Fruit fly (Drosophila melanogaster) whole organism, embryonic: ENCODE data around the gene CG11374.

Experiments used
- CG10321 ChIP-seq: fragments of 200-800 bp; sonication (Bioruptor generic); IDR thresholded peaks from 2 replicates; pipeline ENCODE4 v1.3.6; 2022; ENCODE audit warnings: missing biosample characterization, missing genetic modification characterization
- CG10654 ChIP-seq: fragments of 200-800 bp; sonication (Bioruptor generic); optimal IDR thresholded peaks from 2 replicates; lab custom pipeline; 2016; ENCODE audit warnings: missing biosample characterization, missing genetic modification characterization
- CG12219 ChIP-seq: fragments of 200-800 bp; sonication (Bioruptor generic); optimal IDR thresholded peaks from 3 replicates; lab custom pipeline; 2018; ENCODE audit warnings: missing biosample characterization, mild to moderate bottlenecking, missing genetic modification characterization
- CG12744 ChIP-seq: fragments of 200-800 bp; sonication (Bioruptor generic); optimal IDR thresholded peaks from 2 replicates; lab custom pipeline; 2016; ENCODE audit warnings: missing biosample characterization, missing genetic modification characterization
- CG14441 ChIP-seq: fragments of 200-800 bp; sonication (Bioruptor generic); IDR thresholded peaks from 2 replicates; pipeline ENCODE4 v1.3.6; 2022; ENCODE audit warnings: missing biosample characterization, missing genetic modification characterization
- CG14710 ChIP-seq: fragments of 200-800 bp; sonication (Bioruptor generic); optimal IDR thresholded peaks from 3 replicates; lab custom pipeline; 2019; ENCODE audit warnings: missing biosample characterization, mild to moderate bottlenecking, missing genetic modification characterization, moderate library complexity
- CG15601 ChIP-seq: fragments of 200-800 bp; sonication (Bioruptor generic); optimal IDR thresholded peaks from 3 replicates; lab custom pipeline; 2019; ENCODE audit warnings: missing biosample characterization, mild to moderate bottlenecking, missing genetic modification characterization, moderate library complexity
- CG2202 ChIP-seq: fragments of 200-800 bp; sonication (Bioruptor generic); optimal IDR thresholded peaks from 2 replicates; lab custom pipeline; 2018; ENCODE audit warnings: missing biosample characterization, mild to moderate bottlenecking, missing genetic modification characterization
- CG31365 ChIP-seq: fragments of 200-800 bp; sonication (Bioruptor generic); optimal IDR thresholded peaks from 2 replicates; lab custom pipeline; 2018; ENCODE audit warnings: missing biosample characterization, mild to moderate bottlenecking, missing genetic modification characterization
- CG3163 ChIP-seq: fragments of 200-800 bp; sonication (Bioruptor generic); optimal IDR thresholded peaks from 3 replicates; lab custom pipeline; 2016; ENCODE audit warnings: missing biosample characterization, missing genetic modification characterization
- CG32767 ChIP-seq: fragments of 200-800 bp; sonication (Bioruptor generic); IDR thresholded peaks from 2 replicates; pipeline ENCODE4 v1.3.6; 2022; ENCODE audit warnings: missing biosample characterization, missing genetic modification characterization
- CG3847 ChIP-seq: fragments of 200-800 bp; sonication (Bioruptor generic); IDR thresholded peaks from 2 replicates; pipeline ENCODE4 v1.3.6; 2022; ENCODE audit warnings: missing biosample characterization, missing genetic modification characterization
- CG3995 ChIP-seq: fragments of 200-800 bp; sonication (Bioruptor generic); optimal IDR thresholded peaks from 3 replicates; lab custom pipeline; 2016; ENCODE audit warnings: missing biosample characterization, missing genetic modification characterization
- CG43689 ChIP-seq: fragments of 200-800 bp; sonication (Bioruptor generic); IDR thresholded peaks from 2 replicates; pipeline ENCODE4 v1.3.6; 2022; ENCODE audit warnings: missing biosample characterization, missing genetic modification characterization
- CG4424 ChIP-seq: fragments of 200-800 bp; sonication (Bioruptor generic); optimal IDR thresholded peaks from 3 replicates; lab custom pipeline; 2016; ENCODE audit warnings: missing biosample characterization, missing genetic modification characterization
- CG6272 ChIP-seq: fragments of 200-800 bp; sonication (Bioruptor generic); IDR thresholded peaks from 2 replicates; pipeline ENCODE4 v1.3.6; 2022; ENCODE audit warnings: missing biosample characterization, missing genetic modification characterization
- CG6654 ChIP-seq: fragments of 200-800 bp; sonication (Bioruptor generic); optimal IDR thresholded peaks from 2 replicates; lab custom pipeline; 2017; ENCODE audit warnings: missing biosample characterization, mild to moderate bottlenecking, missing genetic modification characterization
- Chrac-16 ChIP-seq: fragments of 200-800 bp; sonication (Bioruptor generic); optimal IDR thresholded peaks from 3 replicates; lab custom pipeline; 2016; ENCODE audit warnings: missing biosample characterization, missing genetic modification characterization
- CkIIα-i1 ChIP-seq: fragments of 200-800 bp; sonication (Bioruptor generic); IDR thresholded peaks from 2 replicates; pipeline ENCODE4 v1.3.6; 2022; ENCODE audit warnings: missing biosample characterization, missing genetic modification characterization
- E2f1 ChIP-seq: fragments of 200-800 bp; sonication (Bioruptor generic); IDR thresholded peaks from 2 replicates; pipeline ENCODE4 v1.3.6; 2022; ENCODE audit warnings: missing biosample characterization, missing genetic modification characterization
- Eip74EF ChIP-seq, 2 experiments: fragments of 200-800 bp in 1 of 2; fragments of >200 bp in 1 of 2; sonication (Bioruptor generic) in 1 of 2; optimal IDR thresholded peaks; 2 replicates each; lab custom pipeline; 2017 to 2019; ENCODE audit warnings: missing biosample characterization in 2 of 2, missing genetic modification characterization in 2 of 2, mild to moderate bottlenecking in 1 of 2, moderate library complexity in 1 of 2
- Hr3 ChIP-seq: fragments of 200-800 bp; sonication (Bioruptor generic); optimal IDR thresholded peaks from 3 replicates; lab custom pipeline; 2016; ENCODE audit warnings: missing biosample characterization, missing genetic modification characterization
- Lhr ChIP-seq: fragments of 200-800 bp; sonication (Bioruptor generic); optimal IDR thresholded peaks from 3 replicates; lab custom pipeline; 2017; ENCODE audit warnings: mild to moderate bottlenecking, missing biosample characterization, missing genetic modification reagents, missing genetic modification characterization
- MTF-1 ChIP-seq: fragments of 200-800 bp; sonication (Bioruptor generic); optimal IDR thresholded peaks from 2 replicates; lab custom pipeline; 2018; ENCODE audit warnings: missing biosample characterization, mild to moderate bottlenecking, missing genetic modification characterization, borderline replicate concordance
- Max ChIP-seq: fragments of 200-800 bp; sonication (Bioruptor generic); optimal IDR thresholded peaks from 2 replicates; lab custom pipeline; 2016; ENCODE audit warnings: missing biosample characterization, mild to moderate bottlenecking, missing genetic modification characterization
- Mrtf ChIP-seq: fragments of 200-800 bp; sonication (Bioruptor generic); IDR thresholded peaks from 3 replicates; pipeline ENCODE4 v1.3.6; 2022; ENCODE audit warnings: missing biosample characterization, missing genetic modification characterization
- NFAT ChIP-seq: fragments of 200-800 bp; sonication (Bioruptor generic); IDR thresholded peaks from 2 replicates; pipeline ENCODE4 v1.3.6; 2022; ENCODE audit warnings: missing biosample characterization, missing genetic modification characterization
- Poxn ChIP-seq: fragments of 200-800 bp; sonication (Bioruptor generic); IDR thresholded peaks from 2 replicates; pipeline ENCODE4 v1.3.6; 2022; ENCODE audit warnings: missing biosample characterization, missing genetic modification characterization
- Sry-δ ChIP-seq: fragments of 200-800 bp; sonication (Bioruptor generic); optimal IDR thresholded peaks from 2 replicates; lab custom pipeline; 2016; ENCODE audit warnings: missing biosample characterization, missing genetic modification characterization
- Taf1 ChIP-seq: fragments of 200-800 bp; sonication (Bioruptor generic); IDR thresholded peaks from 2 replicates; pipeline ENCODE4 v1.3.6; 2022; ENCODE audit warnings: missing biosample characterization, missing genetic modification characterization
- ac ChIP-seq: fragments of 200-800 bp; sonication (Bioruptor generic); optimal IDR thresholded peaks from 3 replicates; lab custom pipeline; 2017; ENCODE audit warnings: missing biosample characterization, mild to moderate bottlenecking, missing genetic modification characterization
- ato ChIP-seq: fragments of 200-800 bp; sonication (Bioruptor generic); IDR thresholded peaks from 2 replicates; pipeline ENCODE4 v1.3.6; 2022; ENCODE audit warnings: missing biosample characterization, missing genetic modification characterization; ENCODE audit not compliant: partially characterized antibody
- bsh ChIP-seq, 2 experiments: fragments of 200-800 bp; sonication (Bioruptor generic); optimal IDR thresholded peaks; 2 replicates each; lab custom pipeline; 2017 to 2018; ENCODE audit warnings: mild to moderate bottlenecking in 2 of 2, missing biosample characterization in 2 of 2, missing genetic modification characterization in 2 of 2, moderate library complexity in 1 of 2
- chinmo ChIP-seq: fragments of 200-800 bp; sonication (Bioruptor generic); IDR thresholded peaks from 4 replicates; pipeline ENCODE4 v1.3.6; 2022; ENCODE audit warnings: missing biosample characterization, missing genetic modification characterization; ENCODE audit not compliant: partially characterized antibody
- crol ChIP-seq: fragments of 200-800 bp; sonication (Bioruptor generic); IDR thresholded peaks from 2 replicates; pipeline ENCODE4 v1.3.6; 2022; ENCODE audit warnings: missing biosample characterization, missing genetic modification characterization
- ewg ChIP-seq: fragments of 200-800 bp; sonication (Bioruptor generic); optimal IDR thresholded peaks from 3 replicates; lab custom pipeline; 2017; ENCODE audit warnings: mild to moderate bottlenecking, missing biosample characterization, missing genetic modification reagents, missing genetic modification characterization
- exex ChIP-seq: fragments of 200-800 bp; sonication (Bioruptor generic); optimal IDR thresholded peaks from 4 replicates; lab custom pipeline; 2018; ENCODE audit warnings: missing biosample characterization, mild to moderate bottlenecking, missing genetic modification characterization, moderate library complexity
- gcm ChIP-seq: fragments of 200-800 bp; sonication (Bioruptor generic); optimal IDR thresholded peaks from 2 replicates; lab custom pipeline; 2019; ENCODE audit warnings: missing biosample characterization, mild to moderate bottlenecking, missing genetic modification characterization, moderate library complexity
- gfzf ChIP-seq: fragments of 200-800 bp; sonication (Bioruptor generic); optimal IDR thresholded peaks from 2 replicates; lab custom pipeline; 2016; ENCODE audit warnings: missing biosample characterization, mild to moderate bottlenecking, missing genetic modification characterization, moderate library complexity
- hb ChIP-seq: fragments of 200-800 bp; sonication (Bioruptor generic); IDR thresholded peaks from 3 replicates; pipeline ENCODE4 v1.3.6; 2022; ENCODE audit warnings: missing biosample characterization, missing genetic modification characterization; ENCODE audit not compliant: partially characterized antibody
- hbn ChIP-seq: fragments of 200-800 bp; sonication (Bioruptor generic); IDR thresholded peaks from 2 replicates; pipeline ENCODE4 v1.3.6; 2022; ENCODE audit warnings: missing biosample characterization, missing genetic modification characterization; ENCODE audit not compliant: partially characterized antibody
- lola ChIP-seq, 3 experiments: fragments of >200 bp in 2 of 3; fragments of 200-800 bp in 1 of 3; sonication (Bioruptor generic) in 1 of 3; optimal IDR thresholded peaks; 2 replicates each; lab custom pipeline; 2017 to 2019; ENCODE audit warnings: missing biosample characterization in 3 of 3, missing genetic modification characterization in 3 of 3, mild to moderate bottlenecking in 1 of 3, moderate library complexity in 1 of 3
- mirr ChIP-seq: fragments of 200-800 bp; sonication (Bioruptor generic); optimal IDR thresholded peaks from 3 replicates; lab custom pipeline; 2018; ENCODE audit warnings: missing biosample characterization, mild to moderate bottlenecking, missing genetic modification characterization
- nom ChIP-seq: fragments of 200-800 bp; sonication (Bioruptor generic); optimal IDR thresholded peaks from 2 replicates; lab custom pipeline; 2017; ENCODE audit warnings: missing biosample characterization, missing genetic modification characterization, mild to moderate bottlenecking, moderate library complexity, missing genetic modification reagents
- rib ChIP-seq: fragments of 200-800 bp; sonication (Bioruptor generic); IDR thresholded peaks from 2 replicates; pipeline ENCODE4 v1.3.6; 2022; ENCODE audit warnings: missing biosample characterization, missing genetic modification characterization
- sc ChIP-seq, 3 experiments: fragments of >200 bp in 2 of 3; fragments of 200-800 bp in 1 of 3; sonication (Bioruptor generic) in 1 of 3; optimal IDR thresholded peaks; 2 replicates in 2 of 3; 3 replicates in 1 of 3; lab custom pipeline; 2017; ENCODE audit warnings: mild to moderate bottlenecking in 1 of 3, missing biosample characterization in 1 of 3, missing genetic modification characterization in 1 of 3, missing genetic modification reagents in 1 of 3
- slbo ChIP-seq: fragments of 200-800 bp; sonication (Bioruptor generic); IDR thresholded peaks from 2 replicates; pipeline ENCODE4 v1.3.6; 2022; ENCODE audit warnings: missing biosample characterization, missing genetic modification characterization
- sug ChIP-seq: fragments of 200-800 bp; optimal IDR thresholded peaks from 2 replicates; lab custom pipeline; 2019; ENCODE audit warnings: missing biosample characterization, mild to moderate bottlenecking, missing genetic modification characterization, moderate library complexity
- tio ChIP-seq: fragments of 200-800 bp; sonication (Bioruptor generic); optimal IDR thresholded peaks from 2 replicates; lab custom pipeline; 2017; ENCODE audit warnings: missing biosample characterization, missing genetic modification characterization, inconsistent platforms

Gene CG11374

dm6 chr2L:87255-87723 lies 11.1 kb downstream of the CG11374 start, which contains the start of gene net (continued):
- TF ChIP-seq CG3163 (no peak), tio (GFP tag; lab: Kevin White, UChicago) (no peak), lola (GFP tag; optimal IDR thresholded peaks at IDR 0.05; lab: Kevin White, UChicago) (peak in 1 of 3 experiments; percentile 69), CG6654 (GFP tag; lab: Kevin White, UChicago) (peak; percentile 13), CG4424 (GFP tag; lab: Kevin White, UChicago) (peak; percentile 53), ewg (GFP tag; lab: Kevin White, UChicago) (peak; percentile 38), CG15601 (tag; lab: Kevin White, UChicago) (peak; percentile 92), ato (GFP tag; lab: Robert Waterston, UW) (no peak), CG2202 (peak; percentile 43), nom (peak; percentile 62), CG6272 (GFP tag; lab: Robert Waterston, UW) (no peak; the same call in 1 of the 2 replicates), gfzf (no peak), Chrac-16 (GFP tag; lab: Kevin White, UChicago) (peak; percentile 37), Max (GFP tag; lab: Kevin White, UChicago) (peak; percentile 77), CG3847 (GFP tag; lab: Robert Waterston, UW) (no peak; the same call in 1 of the 2 replicates), MTF-1 (GFP tag; lab: Kevin White, UChicago) (no peak), E2f1 (0 out of 2 replicates have a peak, but pooled peaks have one; percentile 37), CG14441 (GFP tag; lab: Robert Waterston, UW) (no peak), CG10321 (no peak), hb (GFP tag; lab: Robert Waterston, UW) (no peak), CkIIα-i1 (no peak), CG12219 (GFP tag; lab: Kevin White, UChicago) (peak; percentile 41), bsh (GFP tag; optimal IDR thresholded peaks at IDR 0.05; lab: Kevin White, UChicago) (peak; percentile 59 to 65), CG10654 (peak; percentile 17), rib (no peak), CG14710 (tag; lab: Kevin White, UChicago) (peak; percentile 58), CG12744 (no peak), CG43689 (GFP tag; lab: Robert Waterston, UW) (peak; percentile 32; the same call in 1 of the 2 replicates), CG32767 (GFP tag; lab: Robert Waterston, UW) (no peak), Eip74EF (GFP tag; optimal IDR thresholded peaks at IDR 0.05; lab: Kevin White, UChicago) (peak in 1 of 2 experiments; percentile 64), hbn (GFP tag; lab: Robert Waterston, UW) (no peak), Hr3 (GFP tag; lab: Kevin White, UChicago) (peak; percentile 47), Mrtf (GFP tag; lab: Robert Waterston, UW) (no peak), slbo (GFP tag; lab: Robert Waterston, UW) (peak; percentile 75), Poxn (no peak), Sry-δ (GFP tag; lab: Kevin White, UChicago) (no peak), CG3995 (GFP tag; lab: Kevin White, UChicago) (peak; percentile 27), sc (optimal IDR thresholded peaks at IDR 0.05; lab: Kevin White, UChicago) (no peak), sc (GFP tag; optimal IDR thresholded peaks at IDR 0.05; lab: Kevin White, UChicago) (peak; percentile 11), Taf1 (GFP tag; lab: Robert Waterston, UW) (no peak), ac (GFP tag; lab: Kevin White, UChicago) (no peak), chinmo (no peak), mirr (peak; percentile 14), sug (peak; percentile 89), gcm (GFP tag; lab: Kevin White, UChicago) (peak; percentile 66), CG31365 (no peak), crol (no peak), Lhr (peak; percentile 25), exex (tag; lab: Kevin White, UChicago) (peak; percentile 64), NFAT (GFP tag; lab: Robert Waterston, UW) (no peak; the same call in 1 of the 2 replicates)
